Worm (Caenorhabditis elegans) whole organism, early embryonic: Measurements from ENCODE around the gene C34B4.3.

Experiments
- F13C5.2 ChIP-seq: sonication (generic microtip); optimal IDR thresholded peaks from 2 replicates; lab custom pipeline; 2017; ENCODE audit warnings: mild to moderate bottlenecking, missing genetic modification characterization, inconsistent platforms, missing compliant biosample characterization
- ama-1 ChIP-seq: fragments of 150-350 bp; optimal IDR thresholded peaks from 2 replicates; lab custom pipeline; 2014
- ceh-13 ChIP-seq: fragments of 200-800 bp; sonication (Bioruptor generic); optimal IDR thresholded peaks from 2 replicates; lab custom pipeline; 2018; ENCODE audit warnings: mild to moderate bottlenecking, missing genetic modification characterization, missing compliant biosample characterization
- ceh-36 ChIP-seq: sonication (generic microtip); optimal IDR thresholded peaks from 2 replicates; lab custom pipeline; 2016; ENCODE audit warnings: missing genetic modification characterization, inconsistent platforms, missing compliant biosample characterization
- flt-1 ChIP-seq: fragments of 200-800 bp; sonication (Bioruptor generic); IDR thresholded peaks from 2 replicates; pipeline ENCODE4 v1.3.6; 2022; ENCODE audit warnings: missing genetic modification characterization, missing compliant biosample characterization
- hmbx-1 ChIP-seq: sonication (generic microtip); optimal IDR thresholded peaks from 2 replicates; lab custom pipeline; 2016; ENCODE audit warnings: mild to moderate bottlenecking, missing genetic modification characterization, missing compliant biosample characterization
- hmg-4 ChIP-seq: fragments of 200-800 bp; sonication (Bioruptor generic); optimal IDR thresholded peaks from 2 replicates; lab custom pipeline; 2018; ENCODE audit warnings: mild to moderate bottlenecking, missing genetic modification characterization, missing compliant biosample characterization
- hnd-1 ChIP-seq: sonication (generic microtip); optimal IDR thresholded peaks from 2 replicates; lab custom pipeline; 2016; ENCODE audit warnings: missing genetic modification characterization, missing compliant biosample characterization
- pes-1 ChIP-seq: fragments of 200-800 bp; sonication (Bioruptor generic); IDR thresholded peaks from 2 replicates; pipeline ENCODE4 v1.3.6; 2022; ENCODE audit warnings: missing genetic modification reagents, missing genetic modification characterization, missing compliant biosample characterization
- scrt-1 ChIP-seq: fragments of 200-800 bp; sonication (Bioruptor generic); IDR thresholded peaks from 2 replicates; pipeline ENCODE4 v1.3.6; 2022; ENCODE audit warnings: missing genetic modification characterization, missing compliant biosample characterization
- sea-1 ChIP-seq: fragments of 200-800 bp; sonication (Bioruptor generic); conservative IDR thresholded peaks from 2 replicates; pipeline ENCODE4 v1.3.6; 2022; ENCODE audit warnings: missing genetic modification characterization, missing compliant biosample characterization
- tbx-37 ChIP-seq: fragments of 200-800 bp; sonication (Bioruptor generic); conservative IDR thresholded peaks from 2 replicates; pipeline ENCODE4 v1.3.6; 2022; ENCODE audit warnings: missing genetic modification reagents, missing genetic modification characterization, missing compliant biosample characterization

- TF ChIP-seq sea-1 (GFP tag; lab: Robert Waterston, UW) (no peak), hnd-1 (tag; lab: Kevin White, UChicago) (no peak), flt-1 (GFP tag; lab: Robert Waterston, UW) (no peak), F13C5.2 (tag; lab: Kevin White, UChicago) (no peak), hmbx-1 (tag; lab: Kevin White, UChicago) (no peak), ama-1 (lab: Kevin White, UChicago) (no peak), scrt-1 (GFP tag; lab: Robert Waterston, UW) (no peak), hmg-4 (GFP tag; lab: Kevin White, UChicago) (no peak), tbx-37 (GFP tag; lab: Robert Waterston, UW) (no peak), pes-1 (GFP tag; lab: Robert Waterston, UW) (no peak), ceh-13 (no peak), ceh-36 (no peak)
Measured at ce11 chrV:13116114-13116603, 45.2 kb upstream of the C34B4.3 start, which contains the start of gene acly-2.
